Fruit fly (Drosophila melanogaster): Measurements from ENCODE around the gene CG34150.
A peak's percentile ranks its signal among the peaks of the same experiment; 100 is the strongest.

The CG34150 gene

dm6 chr3R:24809576-24810279 lies 4.3 kb upstream of the CG34150 start (continued):
- TF ChIP-seq sob (GFP tag; IDR thresholded peaks at IDR 0.05) (no peak), sens-2 (GFP tag; IDR thresholded peaks at IDR 0.05) (no peak), az2 (GFP tag; optimal IDR thresholded peaks at IDR 0.05) (no peak), CG5953 (GFP tag; IDR thresholded peaks at IDR 0.05) (no peak), Dek (tag; optimal IDR thresholded peaks at IDR 0.05) (peak; percentile 16), E2f1 (GFP tag; IDR thresholded peaks at IDR 0.05) (no peak), Vsx1 (GFP tag; optimal IDR thresholded peaks at IDR 0.05) (peak; percentile 67), crol (GFP tag; IDR thresholded peaks at IDR 0.05) (no peak), ara (GFP tag; IDR thresholded peaks at IDR 0.05) (no peak), Med (GFP tag) (peak; percentile 84), Nf-YC (tag; optimal IDR thresholded peaks at IDR 0.05) (no peak), sens (GFP tag) (peak; percentile 94), slp2 (GFP tag; optimal IDR thresholded peaks at IDR 0.05) (no peak), gcm (GFP tag; optimal IDR thresholded peaks at IDR 0.05) (peak; percentile 44), cg (GFP tag; optimal IDR thresholded peaks at IDR 0.05) (no peak), ken (GFP tag; IDR thresholded peaks at IDR 0.05) (no peak), pan (optimal IDR thresholded peaks at IDR 0.05) (no peak), pan (GFP tag; optimal IDR thresholded peaks at IDR 0.05 in 1 of 2, IDR thresholded peaks at IDR 0.05 in 1 of 2) (no peak), vvl (GFP tag; IDR thresholded peaks at IDR 0.05) (no peak), CG6689 (GFP tag; IDR thresholded peaks at IDR 0.05) (no peak), CG4820 (GFP tag; optimal IDR thresholded peaks at IDR 0.05) (no peak), lbe (GFP tag; optimal IDR thresholded peaks at IDR 0.05) (no peak), dysf (GFP tag; IDR thresholded peaks at IDR 0.05) (no peak), CG18599 (GFP tag; optimal IDR thresholded peaks at IDR 0.05) (no peak), D19A (tag; optimal IDR thresholded peaks at IDR 0.05) (no peak), CG7786 (GFP tag; optimal IDR thresholded peaks at IDR 0.05) (no peak), Hmx (GFP tag; optimal IDR thresholded peaks at IDR 0.05) (no peak), kah (GFP tag; optimal IDR thresholded peaks at IDR 0.05) (no peak), ttk (GFP tag; IDR thresholded peaks at IDR 0.05) (no peak), CG1233 (GFP tag; optimal IDR thresholded peaks at IDR 0.05) (peak; percentile 74), CG12942 (GFP tag; optimal IDR thresholded peaks at IDR 0.05) (no peak), Atf6 (GFP tag; IDR thresholded peaks at IDR 0.05) (peak; percentile 45; the same call in 1 of the 2 replicates), fd3F (GFP tag; optimal IDR thresholded peaks at IDR 0.05) (peak; percentile 61), CG4404 (GFP tag; IDR thresholded peaks at IDR 0.05) (no peak), CG1792 (GFP tag; optimal IDR thresholded peaks at IDR 0.05) (no peak), emc (GFP tag; optimal IDR thresholded peaks at IDR 0.05) (no peak), gsb-n (tag; optimal IDR thresholded peaks at IDR 0.05) (no peak), CG10565 (GFP tag; optimal IDR thresholded peaks at IDR 0.05) (no peak), tup (GFP tag; optimal IDR thresholded peaks at IDR 0.05) (peak; percentile 40), CG32767 (GFP tag; IDR thresholded peaks at IDR 0.05) (no peak), CG9609 (GFP tag; optimal IDR thresholded peaks at IDR 0.05) (no peak), aop (GFP tag; IDR thresholded peaks at IDR 0.05) (no peak), Doc2 (GFP tag; IDR thresholded peaks at IDR 0.05) (no peak), CG7839 (tag; optimal IDR thresholded peaks at IDR 0.05) (no peak), YL-1 (GFP tag; optimal IDR thresholded peaks at IDR 0.05) (no peak), MTF-1 (GFP tag; optimal IDR thresholded peaks at IDR 0.05; ENCODE audit: borderline replicate concordance) (peak; percentile 54), CG11085 (GFP tag; IDR thresholded peaks at IDR 0.05) (no peak), sqz (GFP tag; optimal IDR thresholded peaks at IDR 0.05) (no peak), NC2α (GFP tag; optimal IDR thresholded peaks at IDR 0.05) (no peak), Elba2 (GFP tag; optimal IDR thresholded peaks at IDR 0.05) (no peak), Blimp-1 (GFP tag; optimal IDR thresholded peaks at IDR 0.05) (no peak), gfzf (GFP tag; optimal IDR thresholded peaks at IDR 0.05) (no peak)

All from whole organism, embryonic.